Worm (Caenorhabditis elegans) whole organism, L2 larva: Measurements from ENCODE around the gene F42A10.7.

Experiments
- lin-39 ChIP-seq: fragments of 150-350 bp; optimal IDR thresholded peaks from 2 replicates; lab custom pipeline; 2014; ENCODE audit warnings: missing biosample characterization, missing genetic modification reagents, missing genetic modification characterization
- nhr-12 ChIP-seq: fragments of 150-350 bp; optimal IDR thresholded peaks from 2 replicates; lab custom pipeline; 2014; ENCODE audit warnings: missing biosample characterization, missing genetic modification characterization
- nhr-237 ChIP-seq: fragments of 150-350 bp; optimal IDR thresholded peaks from 2 replicates; lab custom pipeline; 2014; ENCODE audit warnings: missing biosample characterization, missing genetic modification characterization
- nhr-77 ChIP-seq: fragments of 150-350 bp; optimal IDR thresholded peaks from 2 replicates; lab custom pipeline; 2014; ENCODE audit warnings: missing biosample characterization, missing genetic modification characterization
- peb-1 ChIP-seq: fragments of 150-350 bp; optimal IDR thresholded peaks from 2 replicates; lab custom pipeline; 2014; ENCODE audit warnings: missing biosample characterization, missing genetic modification characterization
- skn-1 ChIP-seq: sonication (generic microtip); optimal IDR thresholded peaks from 2 replicates; lab custom pipeline; 2017; ENCODE audit warnings: missing biosample characterization, missing genetic modification characterization
- snpc-4 ChIP-seq: fragments of 150-350 bp; optimal IDR thresholded peaks from 2 replicates; lab custom pipeline; 2014; ENCODE audit warnings: missing biosample characterization, missing genetic modification characterization
- unc-39 ChIP-seq: fragments of 150-350 bp; optimal IDR thresholded peaks from 2 replicates; lab custom pipeline; 2014; ENCODE audit warnings: missing biosample characterization, missing genetic modification characterization
- unc-62 ChIP-seq: fragments of 150-350 bp; optimal IDR thresholded peaks from 2 replicates; lab custom pipeline; 2014; ENCODE audit warnings: missing biosample characterization, missing genetic modification reagents, missing genetic modification characterization

ce11 chrIII:6208984-6209383 lies 30.5 kb upstream of the F42A10.7 start, which contains the start of gene C23G10.1:
- no peak for TF ChIP-seq snpc-4 (tag; lab: Kevin White, UChicago)
- TF ChIP-seq nhr-237 (tag; lab: Kevin White, UChicago), result no peak
- no peak for TF ChIP-seq nhr-12 (tag; lab: Kevin White, UChicago)
- TF ChIP-seq lin-39 (tag; lab: Kevin White, UChicago), result no peak
- no peak for TF ChIP-seq nhr-77 (tag; lab: Kevin White, UChicago)
- no peak for TF ChIP-seq skn-1 (tag; lab: Kevin White, UChicago)
- no peak for TF ChIP-seq unc-39 (tag; lab: Kevin White, UChicago)
- no peak for TF ChIP-seq unc-62 (GFP tag; lab: Kevin White, UChicago)
- TF ChIP-seq peb-1 (tag; lab: Kevin White, UChicago), result no peak
